Worm (Caenorhabditis elegans) whole organism, L3 larva: ENCODE results near the gene srsx-34.

Source experiments
- ZK546.5 ChIP-seq: sonication (generic microtip); optimal IDR thresholded peaks from 2 replicates; lab custom pipeline; 2017; ENCODE audit warnings: missing biosample characterization, missing genetic modification characterization
- elt-2 ChIP-seq: sonication (generic microtip); optimal IDR thresholded peaks from 2 replicates; lab custom pipeline; 2016; ENCODE audit warnings: missing genetic modification reagents, mild to moderate bottlenecking, missing genetic modification characterization, missing compliant biosample characterization
- elt-3 ChIP-seq, 3 experiments: fragments of 150-350 bp in 1 of 3; sonication (generic microtip) in 2 of 3; optimal IDR thresholded peaks; 2 replicates in 2 of 3; 4 replicates in 1 of 3; lab custom pipeline; 2014 to 2017; ENCODE audit warnings: missing biosample characterization in 3 of 3, missing genetic modification characterization in 3 of 3
- jun-1 ChIP-seq: fragments of 150-350 bp; optimal IDR thresholded peaks from 2 replicates; lab custom pipeline; 2014; ENCODE audit warnings: missing biosample characterization, missing genetic modification reagents, missing genetic modification characterization
- mdl-1 ChIP-seq: fragments of 150-350 bp; optimal IDR thresholded peaks from 2 replicates; lab custom pipeline; 2014; ENCODE audit warnings: missing biosample characterization, missing genetic modification characterization
- nhr-11 ChIP-seq: fragments of 150-350 bp; optimal IDR thresholded peaks from 2 replicates; lab custom pipeline; 2014; ENCODE audit warnings: missing biosample characterization, missing genetic modification characterization
- sea-2 ChIP-seq: fragments of 150-350 bp; sonication (generic microtip); optimal IDR thresholded peaks from 4 replicates; lab custom pipeline; 2014; ENCODE audit warnings: missing biosample characterization, missing genetic modification reagents, missing genetic modification characterization
- skn-1 ChIP-seq: fragments of 150-350 bp; optimal IDR thresholded peaks from 2 replicates; lab custom pipeline; 2014; ENCODE audit warnings: missing biosample characterization, missing genetic modification characterization
- tbx-2 ChIP-seq: sonication (generic microtip); optimal IDR thresholded peaks from 2 replicates; lab custom pipeline; 2016; ENCODE audit warnings: mild to moderate bottlenecking, missing genetic modification characterization, missing compliant biosample characterization
- unc-39 ChIP-seq: sonication (generic microtip); optimal IDR thresholded peaks from 4 replicates; lab custom pipeline; 2017; ENCODE audit warnings: missing biosample characterization, missing genetic modification characterization
- ztf-11 ChIP-seq: fragments of 150-350 bp; optimal IDR thresholded peaks from 2 replicates; lab custom pipeline; 2014; ENCODE audit warnings: missing biosample characterization, missing genetic modification characterization

DNA sequence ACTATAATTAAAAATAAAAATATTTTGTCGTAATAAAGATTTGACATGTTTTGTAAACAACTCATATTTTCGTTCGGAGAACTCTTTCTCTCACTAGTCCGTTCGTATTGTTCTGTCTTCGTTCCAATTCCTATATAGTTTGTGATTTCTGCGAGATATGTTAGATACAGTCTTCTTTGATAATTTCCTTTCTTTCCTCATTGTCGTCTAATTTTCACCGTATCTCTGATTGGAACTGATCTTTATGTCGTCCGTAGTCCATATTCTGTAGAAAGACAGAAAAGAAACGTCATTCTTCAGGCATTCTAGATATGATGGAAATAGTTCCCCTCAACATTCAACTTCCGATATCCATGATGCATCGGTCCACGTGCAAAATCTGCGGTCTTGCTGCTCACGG, 9.1 kb downstream of the srsx-34 start, which contains the start of gene nhr-30:
- no peak for TF ChIP-seq sea-2 (GFP tag; lab: Kevin White, UChicago)
- TF ChIP-seq nhr-11: no peak
- TF ChIP-seq tbx-2 (tag; lab: Kevin White, UChicago): no peak
- TF ChIP-seq unc-39 (tag; lab: Kevin White, UChicago): no peak
- TF ChIP-seq ztf-11 (tag; lab: Kevin White, UChicago): no peak
- no peak for TF ChIP-seq elt-3 (tag; optimal IDR thresholded peaks at IDR 0.05; lab: Kevin White, UChicago)
- TF ChIP-seq skn-1 (tag; lab: Kevin White, UChicago): no peak
- no peak for TF ChIP-seq jun-1 (tag; lab: Kevin White, UChicago)
- no peak for TF ChIP-seq ZK546.5 (tag; lab: Kevin White, UChicago)
- no peak for TF ChIP-seq elt-2 (tag; lab: Kevin White, UChicago)
- no peak for TF ChIP-seq mdl-1 (tag; lab: Kevin White, UChicago)
